Worm (Caenorhabditis elegans) whole organism, L4 larva: ENCODE data around the gene T24C2.5.

Experiments used
- D1046.2 ChIP-seq: fragments of 200-800 bp; sonication (Bioruptor generic); IDR thresholded peaks from 2 replicates; pipeline ENCODE4 v1.3.6; 2022; ENCODE audit warnings: missing genetic modification characterization, missing compliant biosample characterization
- F10B5.3 ChIP-seq: sonication (generic microtip); optimal IDR thresholded peaks from 2 replicates; lab custom pipeline; 2016; ENCODE audit warnings: mild to moderate bottlenecking, missing genetic modification characterization, missing compliant biosample characterization
- F49E8.2 ChIP-seq: sonication (generic microtip); optimal IDR thresholded peaks from 2 replicates; lab custom pipeline; 2016; ENCODE audit warnings: missing compliant biosample characterization, mild to moderate bottlenecking, missing genetic modification characterization, borderline replicate concordance
- R02D3.7 ChIP-seq: fragments of 150-350 bp; sonication (generic microtip); optimal IDR thresholded peaks from 3 replicates; lab custom pipeline; 2014; ENCODE audit warnings: missing biosample characterization, missing genetic modification characterization
- Y105C5A.15 ChIP-seq: fragments of 200-800 bp; sonication (Bioruptor generic); IDR thresholded peaks from 2 replicates; pipeline ENCODE4 v1.3.6; 2022; ENCODE audit warnings: missing genetic modification characterization, missing compliant biosample characterization
- Y48G9A.11 ChIP-seq: fragments of 200-800 bp; sonication (Bioruptor generic); IDR thresholded peaks from 2 replicates; pipeline ENCODE4 v1.3.6; 2022; ENCODE audit warnings: missing genetic modification reagents, missing genetic modification characterization, missing compliant biosample characterization
- Y5F2A.4 ChIP-seq: fragments of 200-800 bp; sonication (Bioruptor generic); optimal IDR thresholded peaks from 2 replicates; lab custom pipeline; 2018; ENCODE audit warnings: mild to moderate bottlenecking, missing genetic modification characterization, missing compliant biosample characterization
- Y75B8A.6 ChIP-seq: fragments of 200-800 bp; sonication (Bioruptor generic); IDR thresholded peaks from 2 replicates; pipeline ENCODE4 v1.3.6; 2022; ENCODE audit warnings: missing genetic modification reagents, missing genetic modification characterization, missing compliant biosample characterization
- ZK337.2 ChIP-seq: fragments of 200-800 bp; sonication (Bioruptor generic); IDR thresholded peaks from 2 replicates; pipeline ENCODE4 v1.3.6; 2022; ENCODE audit warnings: missing genetic modification reagents, missing genetic modification characterization, missing compliant biosample characterization
- ZK546.5 ChIP-seq, 2 experiments: sonication (generic microtip); optimal IDR thresholded peaks; 2 replicates each; lab custom pipeline; 2017; ENCODE audit warnings: missing biosample characterization in 2 of 2, missing genetic modification characterization in 2 of 2
- aha-1 ChIP-seq: fragments of 150-350 bp; peaks from one replicate; lab custom pipeline; 2014; ENCODE audit warnings: missing biosample characterization, missing genetic modification characterization
- aly-2 ChIP-seq: sonication (generic microtip); optimal IDR thresholded peaks from 2 replicates; lab custom pipeline; 2018; ENCODE audit warnings: missing biosample characterization, missing genetic modification characterization
- ama-1 ChIP-seq: fragments of 150-350 bp; optimal IDR thresholded peaks from 2 replicates; lab custom pipeline; 2014; ENCODE audit warnings: inconsistent platforms, mixed read lengths
- attf-4 ChIP-seq: sonication (generic microtip); optimal IDR thresholded peaks from 3 replicates; lab custom pipeline; 2017; ENCODE audit warnings: missing biosample characterization, missing genetic modification characterization
- ceh-20 ChIP-seq: fragments of 200-800 bp; sonication (Bioruptor generic); IDR thresholded peaks from 2 replicates; pipeline ENCODE4 v1.3.6; 2022; ENCODE audit warnings: missing genetic modification reagents, missing genetic modification characterization, missing compliant biosample characterization
- ceh-28 ChIP-seq: fragments of 150-350 bp; optimal IDR thresholded peaks from 2 replicates; lab custom pipeline; 2014; ENCODE audit warnings: missing biosample characterization, missing genetic modification reagents, missing genetic modification characterization
- ceh-44 ChIP-seq: fragments of 200-800 bp; sonication (Bioruptor generic); IDR thresholded peaks from 2 replicates; pipeline ENCODE4 v1.3.6; 2022; ENCODE audit warnings: missing genetic modification reagents, missing genetic modification characterization, missing compliant biosample characterization
- ceh-62 ChIP-seq: sonication (generic microtip); optimal IDR thresholded peaks from 2 replicates; lab custom pipeline; 2017; ENCODE audit warnings: missing biosample characterization, missing genetic modification characterization
- ces-1 ChIP-seq: fragments of 150-350 bp; sonication (generic microtip); optimal IDR thresholded peaks from 4 replicates; lab custom pipeline; 2014; ENCODE audit warnings: missing biosample characterization, missing genetic modification reagents, missing genetic modification characterization
- cey-2 ChIP-seq: sonication (generic microtip); optimal IDR thresholded peaks from 3 replicates; lab custom pipeline; 2017; ENCODE audit warnings: missing genetic modification characterization, mild to moderate bottlenecking, missing compliant biosample characterization, antibody characterized with exemption, borderline replicate concordance; ENCODE audit not compliant: insufficient read depth
- daf-16 ChIP-seq, 3 experiments: sonication (generic microtip); optimal IDR thresholded peaks; 2 replicates each; lab custom pipeline; 2016 to 2017; ENCODE audit warnings: missing genetic modification characterization in 3 of 3, missing genetic modification reagents in 3 of 3, mild to moderate bottlenecking in 2 of 3, missing compliant biosample characterization in 2 of 3, missing biosample characterization in 1 of 3, moderate library complexity in 1 of 3
- daf-19 ChIP-seq: fragments of 200-800 bp; sonication (Bioruptor generic); conservative IDR thresholded peaks from 2 replicates; pipeline ENCODE4 v1.3.6; 2022; ENCODE audit warnings: missing genetic modification characterization, missing compliant biosample characterization
- daf-8 ChIP-seq: fragments of 200-800 bp; sonication (Bioruptor generic); IDR thresholded peaks from 2 replicates; pipeline ENCODE4 v1.3.6; 2022; ENCODE audit warnings: missing genetic modification characterization, missing compliant biosample characterization
- dmd-6 ChIP-seq: fragments of 200-800 bp; sonication (Bioruptor generic); IDR thresholded peaks from 2 replicates; pipeline ENCODE4 v1.3.6; 2022; ENCODE audit warnings: missing genetic modification reagents, missing genetic modification characterization, missing compliant biosample characterization
- dmd-8 ChIP-seq: fragments of 200-800 bp; sonication (Bioruptor generic); IDR thresholded peaks from 2 replicates; pipeline ENCODE4 v1.3.6; 2022; ENCODE audit warnings: missing genetic modification characterization, missing compliant biosample characterization
- dpl-1 ChIP-seq: fragments of 150-350 bp; optimal IDR thresholded peaks from 2 replicates; lab custom pipeline; 2014; ENCODE audit warnings: missing biosample characterization, missing genetic modification reagents, missing genetic modification characterization
- egl-43 ChIP-seq: fragments of 200-800 bp; sonication (Bioruptor generic); IDR thresholded peaks from 2 replicates; pipeline ENCODE4 v1.3.6; 2022; ENCODE audit warnings: missing genetic modification reagents, missing genetic modification characterization, missing compliant biosample characterization
- fkh-10 ChIP-seq: fragments of 150-350 bp; optimal IDR thresholded peaks from 2 replicates; lab custom pipeline; 2014; ENCODE audit warnings: missing biosample characterization, missing genetic modification reagents, missing genetic modification characterization
- gei-8 ChIP-seq: fragments of 200-800 bp; sonication (Bioruptor generic); optimal IDR thresholded peaks from 2 replicates; lab custom pipeline; 2018; ENCODE audit warnings: mild to moderate bottlenecking, missing genetic modification characterization, missing compliant biosample characterization
- hlh-11 ChIP-seq: fragments of 200-800 bp; sonication (Bioruptor generic); optimal IDR thresholded peaks from 2 replicates; lab custom pipeline; 2018; ENCODE audit warnings: mild to moderate bottlenecking, missing genetic modification characterization, missing compliant biosample characterization
- hlh-30 ChIP-seq: sonication (generic microtip); optimal IDR thresholded peaks from 2 replicates; lab custom pipeline; 2017; ENCODE audit warnings: antibody characterized with exemption, mild to moderate bottlenecking, missing genetic modification characterization, missing compliant biosample characterization; ENCODE audit not compliant: insufficient read depth
- lin-39 ChIP-seq: fragments of 150-350 bp; optimal IDR thresholded peaks from 2 replicates; lab custom pipeline; 2014; ENCODE audit warnings: missing biosample characterization, missing genetic modification reagents, missing genetic modification characterization
- mdt-29 ChIP-seq: fragments of 200-800 bp; sonication (Bioruptor generic); IDR thresholded peaks from 2 replicates; pipeline ENCODE4 v1.3.6; 2022; ENCODE audit warnings: missing genetic modification reagents, missing genetic modification characterization, missing compliant biosample characterization
- mep-1 ChIP-seq: fragments of 150-350 bp; sonication (generic microtip); optimal IDR thresholded peaks from 3 replicates; lab custom pipeline; 2014; ENCODE audit warnings: missing biosample characterization, missing genetic modification characterization
- mxl-3 ChIP-seq: fragments of 200-800 bp; sonication (Bioruptor generic); optimal IDR thresholded peaks from 2 replicates; lab custom pipeline; 2018; ENCODE audit warnings: mild to moderate bottlenecking, missing genetic modification characterization, missing compliant biosample characterization
- nhr-237 ChIP-seq: sonication (generic microtip); optimal IDR thresholded peaks from 2 replicates; lab custom pipeline; 2017; ENCODE audit warnings: missing biosample characterization, missing genetic modification characterization
- nhr-28 ChIP-seq: fragments of 150-350 bp; optimal IDR thresholded peaks from 2 replicates; lab custom pipeline; 2014; ENCODE audit warnings: missing biosample characterization, missing genetic modification characterization
- nhr-76 ChIP-seq: fragments of 150-350 bp; optimal IDR thresholded peaks from 2 replicates; lab custom pipeline; 2014; ENCODE audit warnings: missing biosample characterization, missing genetic modification characterization
- nhr-77 ChIP-seq: fragments of 150-350 bp; optimal IDR thresholded peaks from 2 replicates; lab custom pipeline; 2014; ENCODE audit warnings: missing biosample characterization, missing genetic modification characterization
- pha-4 ChIP-seq, 2 experiments: fragments of 150-350 bp in 1 of 2; fragments of 200-800 bp in 1 of 2; sonication (Bioruptor generic) in 1 of 2; IDR thresholded peaks in 1 of 2; optimal IDR thresholded peaks in 1 of 2; 2 replicates each; pipeline versions ENCODE4 v1.3.6 to Lab custom; 2014 to 2022; ENCODE audit warnings: missing genetic modification characterization in 2 of 2, missing genetic modification reagents in 2 of 2, missing biosample characterization in 1 of 2, missing compliant biosample characterization in 1 of 2
- php-3 ChIP-seq: fragments of 200-800 bp; sonication (Bioruptor generic); IDR thresholded peaks from 2 replicates; pipeline ENCODE4 v1.3.6; 2022; ENCODE audit warnings: missing genetic modification reagents, missing genetic modification characterization, missing compliant biosample characterization
- pqm-1 ChIP-seq: sonication (generic microtip); optimal IDR thresholded peaks from 2 replicates; lab custom pipeline; 2017; ENCODE audit warnings: missing biosample characterization, missing genetic modification characterization
- rbr-2 ChIP-seq: sonication (generic microtip); optimal IDR thresholded peaks from 2 replicates; lab custom pipeline; 2016; ENCODE audit warnings: missing genotype, missing genetic modification characterization, missing compliant biosample characterization
- saeg-2 ChIP-seq: fragments of 200-800 bp; sonication (Bioruptor generic); IDR thresholded peaks from 2 replicates; pipeline ENCODE4 v1.3.6; 2022; ENCODE audit warnings: missing genetic modification reagents, missing genetic modification characterization, missing compliant biosample characterization
- sdz-12 ChIP-seq: fragments of 200-800 bp; sonication (Bioruptor generic); optimal IDR thresholded peaks from 2 replicates; lab custom pipeline; 2018; ENCODE audit warnings: mild to moderate bottlenecking, missing genetic modification characterization, missing compliant biosample characterization
- set-16 ChIP-seq: fragments of 200-800 bp; sonication (Bioruptor generic); IDR thresholded peaks from 2 replicates; pipeline ENCODE4 v1.3.6; 2022; ENCODE audit warnings: missing genetic modification reagents, missing genetic modification characterization, missing compliant biosample characterization
- unc-39 ChIP-seq: sonication (generic microtip); optimal IDR thresholded peaks from 2 replicates; lab custom pipeline; 2017; ENCODE audit warnings: missing biosample characterization, missing genetic modification characterization
- unc-62 ChIP-seq, 3 experiments: fragments of 150-350 bp in 1 of 3; sonication (generic microtip); optimal IDR thresholded peaks in 2 of 3; peaks in 1 of 3; 1 replicate in 1 of 3; 2 replicates in 2 of 3; lab custom pipeline; 2014 to 2017; ENCODE audit warnings: missing biosample characterization in 3 of 3, missing genetic modification characterization in 3 of 3, missing genetic modification reagents in 3 of 3, missing genotype in 1 of 3
- zfp-3 ChIP-seq: fragments of 200-800 bp; sonication (Bioruptor generic); conservative IDR thresholded peaks from 2 replicates; pipeline ENCODE4 v1.3.6; 2022; ENCODE audit warnings: missing genetic modification reagents, missing genetic modification characterization, missing compliant biosample characterization
- ztf-11 ChIP-seq: fragments of 150-350 bp; optimal IDR thresholded peaks from 2 replicates; lab custom pipeline; 2014; ENCODE audit warnings: missing biosample characterization, missing genetic modification characterization

Gene T24C2.5

DNA sequence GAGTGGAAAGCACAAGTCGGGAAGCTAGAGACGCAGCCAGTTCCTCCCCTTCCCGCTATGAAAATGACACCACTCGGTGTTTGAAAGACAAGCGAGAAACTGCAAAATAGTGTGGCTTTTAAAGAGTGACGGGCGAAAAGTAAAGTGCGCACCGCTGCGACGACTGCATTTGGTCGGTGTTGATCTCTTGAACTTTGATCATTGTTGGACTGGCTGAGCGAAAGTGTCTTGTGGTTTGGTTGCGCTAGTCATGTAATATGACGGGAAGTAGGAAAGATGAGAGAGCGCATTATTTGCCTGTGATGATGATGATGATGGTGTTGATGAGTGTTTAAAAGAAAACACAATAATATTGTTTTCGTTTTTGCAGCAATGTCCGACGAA lies 26.1 kb downstream of the T24C2.5 start (continued):
- no peak for TF ChIP-seq Y5F2A.4 (GFP tag; lab: Kevin White, UChicago)
- peak; percentile 98 for TF ChIP-seq hlh-11 (tag; lab: Kevin White, UChicago)
- TF ChIP-seq php-3: 0 out of 2 replicates have a peak, but pooled peaks have one; percentile 48
- no peak for TF ChIP-seq aly-2 (tag; lab: Kevin White, UChicago)
- no peak for TF ChIP-seq ceh-44
- TF ChIP-seq dmd-8 (GFP tag; lab: Robert Waterston, UW): no peak
- TF ChIP-seq ZK337.2 (GFP tag; lab: Robert Waterston, UW): no peak
- no peak for TF ChIP-seq F10B5.3 (tag; lab: Kevin White, UChicago)
- TF ChIP-seq sdz-12 (GFP tag; lab: Kevin White, UChicago): no peak
- no peak for TF ChIP-seq F49E8.2 (tag; lab: Kevin White, UChicago)
- no peak for TF ChIP-seq attf-4 (tag; lab: Kevin White, UChicago)
- TF ChIP-seq dmd-6 (GFP tag; lab: Robert Waterston, UW): peak; percentile 99
- TF ChIP-seq hlh-30: peak; percentile 96
- TF ChIP-seq cey-2: peak; percentile 54
- TF ChIP-seq mxl-3 (GFP tag; lab: Kevin White, UChicago): peak; percentile 69
- no peak for TF ChIP-seq ceh-28 (tag; lab: Kevin White, UChicago)
- TF ChIP-seq nhr-237 (tag; lab: Kevin White, UChicago): peak; percentile 72
- no peak for TF ChIP-seq R02D3.7 (tag; lab: Kevin White, UChicago)
- peak; percentile 74 for TF ChIP-seq nhr-76 (tag; lab: Kevin White, UChicago)
- peak; percentile 49; the same call in 1 of the 2 replicates for TF ChIP-seq set-16 (GFP tag; lab: Robert Waterston, UW)
- no peak for TF ChIP-seq ZK546.5 (tag; optimal IDR thresholded peaks at IDR 0.05; lab: Kevin White, UChicago)
- 0 out of 2 replicates have a peak, but pooled peaks have one; percentile 39 for TF ChIP-seq zfp-3 (GFP tag; lab: Robert Waterston, UW)
- TF ChIP-seq ama-1 (lab: Kevin White, UChicago): no peak
- TF ChIP-seq Y48G9A.11: no peak
- peak; percentile 90 for TF ChIP-seq nhr-77 (tag; lab: Kevin White, UChicago)
- TF ChIP-seq D1046.2 (GFP tag; lab: Robert Waterston, UW): no peak
- no peak for TF ChIP-seq lin-39 (tag; lab: Kevin White, UChicago)
- TF ChIP-seq rbr-2 (tag; lab: Kevin White, UChicago): peak; percentile 82
- no peak for TF ChIP-seq mdt-29 (GFP tag; lab: Robert Waterston, UW)
- TF ChIP-seq daf-8 (GFP tag; lab: Robert Waterston, UW): no peak
- peak; percentile 21 to 100 for TF ChIP-seq unc-62 (GFP tag; optimal IDR thresholded peaks at IDR 0.05 in 1 of 2; lab: Kevin White, UChicago)
- TF ChIP-seq unc-62 (tag; optimal IDR thresholded peaks at IDR 0.05; lab: Kevin White, UChicago): no peak
- no peak for TF ChIP-seq ceh-62 (tag; lab: Kevin White, UChicago)
- TF ChIP-seq aha-1 (tag; lab: Kevin White, UChicago): peak; percentile 99
- TF ChIP-seq mep-1 (tag; lab: Kevin White, UChicago): peak; percentile 97
- TF ChIP-seq nhr-28 (tag; lab: Kevin White, UChicago): peak; percentile 98
- TF ChIP-seq Y75B8A.6 (GFP tag; lab: Robert Waterston, UW): no peak
- TF ChIP-seq fkh-10: peak; percentile 14
- peak; percentile 71 for TF ChIP-seq pqm-1 (tag; lab: Kevin White, UChicago)
- TF ChIP-seq saeg-2 (GFP tag; lab: Robert Waterston, UW): peak; percentile 78; the same call in 1 of the 2 replicates
- TF ChIP-seq gei-8 (GFP tag; lab: Kevin White, UChicago): peak; percentile 89
- no peak for TF ChIP-seq unc-39
- no peak for TF ChIP-seq ztf-11 (tag; lab: Kevin White, UChicago)
- peak; percentile 19 to 77 for TF ChIP-seq daf-16 (GFP tag; optimal IDR thresholded peaks at IDR 0.05; lab: Kevin White, UChicago)
- TF ChIP-seq daf-16 (tag; optimal IDR thresholded peaks at IDR 0.05; lab: Kevin White, UChicago): peak; percentile 97
- TF ChIP-seq egl-43: peak; percentile 64
- TF ChIP-seq ces-1: no peak
- TF ChIP-seq ceh-20: peak; percentile 87
- TF ChIP-seq daf-19 (GFP tag; lab: Robert Waterston, UW): no peak
- TF ChIP-seq dpl-1 (GFP tag; lab: Kevin White, UChicago): peak; percentile 61
- TF ChIP-seq Y105C5A.15 (GFP tag; lab: Robert Waterston, UW): no peak
- peak; percentile 94 for TF ChIP-seq pha-4 (GFP tag; IDR thresholded peaks at IDR 0.05; lab: Robert Waterston, UW)
- peak; percentile 58 for TF ChIP-seq pha-4 (tag; optimal IDR thresholded peaks at IDR 0.05; lab: Kevin White, UChicago)
